Worm (Caenorhabditis elegans): ENCODE data around the gene ech-8.

Gene ech-8

ce11 chrIV:10239045-10239444 is at the start of gene ech-8:
ech-8 (minus strand) TSS chrIV:10239176.
- TF ChIP-seq php-3 (GFP tag; IDR thresholded peaks at IDR 0.05): peak; percentile 88
- TF ChIP-seq nhr-77 (tag; optimal IDR thresholded peaks at IDR 0.05): peak; percentile 32
- TF ChIP-seq dve-1 (tag; optimal IDR thresholded peaks at IDR 0.05; ENCODE audit: insufficient read depth): peak; percentile 52
- peak; percentile 84 for TF ChIP-seq nhr-28 (tag; optimal IDR thresholded peaks at IDR 0.05)
- no peak for TF ChIP-seq daf-16 (GFP tag; optimal IDR thresholded peaks at IDR 0.05)
- peak; percentile 79 for TF ChIP-seq daf-16 (tag; optimal IDR thresholded peaks at IDR 0.05)
- TF ChIP-seq hlh-11 (tag; optimal IDR thresholded peaks at IDR 0.05): no peak
- no peak for TF ChIP-seq daf-12 (tag; optimal IDR thresholded peaks at IDR 0.05)

DNA sequence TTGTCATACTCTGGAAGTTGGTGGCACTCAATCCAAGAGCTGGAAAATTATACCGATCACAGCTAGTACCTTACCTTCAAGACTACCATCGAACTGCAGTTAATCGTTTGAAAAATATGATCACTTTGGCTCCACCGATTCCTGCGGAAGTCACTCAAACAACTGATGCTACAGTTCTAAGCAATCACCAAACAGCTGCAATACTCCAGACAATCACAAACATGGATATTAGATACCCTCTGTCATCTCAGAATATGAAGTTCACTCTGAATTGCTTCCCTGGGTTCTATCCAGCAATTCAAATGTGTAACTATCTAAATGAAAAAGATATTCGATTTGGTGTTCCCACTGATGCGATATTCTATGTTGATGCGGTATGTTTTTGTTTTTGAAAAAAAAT is 49.6 kb upstream of the ech-8 start:
- TF ChIP-seq aha-1 (tag): peak; percentile 90
- no peak for TF ChIP-seq nhr-77 (tag; optimal IDR thresholded peaks at IDR 0.05)

DNA sequence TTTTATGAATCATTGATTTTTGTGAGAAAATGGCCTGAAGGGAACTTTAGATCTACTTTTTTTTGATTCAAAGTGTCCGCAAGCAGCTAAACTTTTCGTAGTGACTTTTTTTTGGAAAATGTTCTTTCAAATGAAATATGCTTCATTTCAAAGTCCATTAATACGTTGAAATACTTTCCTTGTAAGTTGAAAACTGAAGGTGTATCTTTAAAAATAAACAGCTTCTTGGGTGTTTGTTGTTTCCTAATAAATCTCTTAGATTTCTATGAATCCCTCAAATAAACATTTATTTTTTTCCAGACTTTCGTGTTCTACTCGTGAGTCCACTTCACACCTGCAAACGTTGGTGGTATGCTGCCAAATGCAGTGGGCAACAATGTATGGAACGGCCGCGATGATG is 47.7 kb upstream of the ech-8 start, which contains the start of gene ebax-1:
TSS of gene ebax-1 (plus strand) at position 301 of the 400 bp plus-strand sequence.
- TF ChIP-seq vab-7 (GFP tag; IDR thresholded peaks at IDR 0.05): no peak

- no peak for TF ChIP-seq ztf-7 (tag; optimal IDR thresholded peaks at IDR 0.05)
- TF ChIP-seq R02D3.7 (tag; optimal IDR thresholded peaks at IDR 0.05): peak; percentile 34
- no peak for TF ChIP-seq attf-4 (tag; optimal IDR thresholded peaks at IDR 0.05)
Measured at ce11 chrIV:10285328-10285727, 46.4 kb upstream of the ech-8 start.

- TF ChIP-seq attf-4 (tag; optimal IDR thresholded peaks at IDR 0.05) (no peak), mep-1 (tag; optimal IDR thresholded peaks at IDR 0.05) (peak; percentile 84), nhr-48 (tag; optimal IDR thresholded peaks at IDR 0.05) (no peak), zfp-2 (tag; optimal IDR thresholded peaks at IDR 0.05) (no peak), ctbp-1 (GFP tag; IDR thresholded peaks at IDR 0.05) (0 out of 2 replicates have a peak, but pooled peaks have one; percentile 34), nhr-102 (tag; optimal IDR thresholded peaks at IDR 0.05) (no peak), nhr-42 (GFP tag; IDR thresholded peaks at IDR 0.05) (no peak), lim-7 (GFP tag; IDR thresholded peaks at IDR 0.05) (0 out of 2 replicates have a peak, but pooled peaks have one; percentile 53), ceh-44 (GFP tag; IDR thresholded peaks at IDR 0.05) (no peak), nhr-11 (tag; optimal IDR thresholded peaks at IDR 0.05) (no peak), nhr-10 (tag; optimal IDR thresholded peaks at IDR 0.05) (no peak), Y105C5A.15 (GFP tag; IDR thresholded peaks at IDR 0.05) (no peak), ceh-32 (tag; optimal IDR thresholded peaks at IDR 0.05; ENCODE audit: poor library complexity) (no peak), lin-1 (GFP tag; IDR thresholded peaks at IDR 0.05) (no peak), zip-11 (GFP tag; IDR thresholded peaks at IDR 0.05) (no peak), rbr-2 (tag; optimal IDR thresholded peaks at IDR 0.05) (peak; percentile 67), F49E8.2 (tag; optimal IDR thresholded peaks at IDR 0.05; ENCODE audit: borderline replicate concordance) (no peak), lin-15B (tag; optimal IDR thresholded peaks at IDR 0.05) (no peak), dmd-8 (GFP tag; IDR thresholded peaks at IDR 0.05) (no peak), ces-1 (GFP tag; optimal IDR thresholded peaks at IDR 0.05) (no peak), hmg-1.1 (GFP tag; IDR thresholded peaks at IDR 0.05) (peak; percentile 81), ZK337.2 (GFP tag; IDR thresholded peaks at IDR 0.05) (no peak), fos-1 (tag; optimal IDR thresholded peaks at IDR 0.05) (no peak), vab-7 (GFP tag; IDR thresholded peaks at IDR 0.05) (no peak), ceh-62 (tag; optimal IDR thresholded peaks at IDR 0.05) (no peak), mdt-29 (GFP tag; IDR thresholded peaks at IDR 0.05) (no peak), nhr-28 (tag; optimal IDR thresholded peaks at IDR 0.05) (peak; percentile 76), dpl-1 (GFP tag; optimal IDR thresholded peaks at IDR 0.05) (peak; percentile 83), unc-130 (GFP tag; optimal IDR thresholded peaks at IDR 0.05) (no peak), nhr-41 (GFP tag; IDR thresholded peaks at IDR 0.05) (no peak), duxl-1 (tag; optimal IDR thresholded peaks at IDR 0.05; ENCODE audit: poor library complexity) (no peak), snpc-4 (tag; optimal IDR thresholded peaks at IDR 0.05) (no peak), hif-1 (tag; optimal IDR thresholded peaks at IDR 0.05) (peak in 1 of 2 experiments; percentile 25), egl-27 (tag; optimal IDR thresholded peaks at IDR 0.05) (no peak)
Measured at ce11 chrIV:10284194-10284910, 45.4 kb upstream of the ech-8 start, which contains the start of gene rad-51. rad-51 (minus strand) TSS chrIV:10284244.
